Worm (Caenorhabditis elegans) whole organism, L4 larva: ENCODE data around the gene gpa-6.

Source experiments
- dpl-1 ChIP-seq: fragments of 150-350 bp; optimal IDR thresholded peaks from 2 replicates; lab custom pipeline; 2014; ENCODE audit warnings: missing biosample characterization, missing genetic modification reagents, missing genetic modification characterization
- fos-1 ChIP-seq: fragments of 150-350 bp; optimal IDR thresholded peaks from 2 replicates; lab custom pipeline; 2014; ENCODE audit warnings: missing biosample characterization, missing genetic modification characterization
- hlh-11 ChIP-seq: fragments of 200-800 bp; sonication (Bioruptor generic); optimal IDR thresholded peaks from 2 replicates; lab custom pipeline; 2018; ENCODE audit warnings: mild to moderate bottlenecking, missing genetic modification characterization, missing compliant biosample characterization
- lir-3 ChIP-seq: sonication (generic microtip); optimal IDR thresholded peaks from 2 replicates; lab custom pipeline; 2016; ENCODE audit warnings: mild to moderate bottlenecking, missing genetic modification characterization, missing compliant biosample characterization
- nhr-11 ChIP-seq: fragments of 150-350 bp; optimal IDR thresholded peaks from 2 replicates; lab custom pipeline; 2014; ENCODE audit warnings: missing biosample characterization, missing genetic modification characterization
- nhr-48 ChIP-seq: sonication (generic microtip); optimal IDR thresholded peaks from 2 replicates; lab custom pipeline; 2016; ENCODE audit warnings: mild to moderate bottlenecking, missing genetic modification characterization, missing compliant biosample characterization
- rbr-2 ChIP-seq: sonication (generic microtip); optimal IDR thresholded peaks from 2 replicates; lab custom pipeline; 2016; ENCODE audit warnings: missing genotype, missing genetic modification characterization, missing compliant biosample characterization

DNA sequence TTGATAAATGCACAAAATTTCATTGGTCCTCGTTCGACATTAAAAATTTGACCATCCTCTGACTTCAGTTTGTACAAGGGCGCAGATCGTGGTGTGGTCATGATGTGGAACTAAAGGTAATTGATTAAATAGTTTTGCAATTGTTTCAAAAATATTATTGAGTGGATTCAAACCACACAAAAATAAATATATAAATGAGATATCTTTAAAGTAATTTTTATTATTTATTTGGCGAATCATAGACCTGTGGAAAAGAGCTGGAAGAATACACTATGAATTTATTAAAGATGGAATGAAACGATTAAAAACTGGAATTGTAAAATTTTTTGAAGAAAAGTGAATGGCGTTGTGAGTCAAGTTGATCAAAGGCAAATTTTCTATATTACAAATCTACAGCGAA, 32.4 kb downstream of the gpa-6 start, which contains the start of gene skr-20:
- no peak for TF ChIP-seq nhr-48 (tag; lab: Kevin White, UChicago)
- no peak for TF ChIP-seq fos-1 (tag; lab: Kevin White, UChicago)
- TF ChIP-seq dpl-1 (GFP tag; lab: Kevin White, UChicago), result no peak
- TF ChIP-seq nhr-11, result no peak
- TF ChIP-seq rbr-2 (tag; lab: Kevin White, UChicago), result no peak
- no peak for TF ChIP-seq lir-3
- no peak for TF ChIP-seq hlh-11 (tag; lab: Kevin White, UChicago)
